Worm (Caenorhabditis elegans) whole organism, late embryonic: ENCODE data around the gene K07H8.8.

Experiments used
- F13H6.1 ChIP-seq: sonication (generic microtip); optimal IDR thresholded peaks from 2 replicates; lab custom pipeline; 2016; ENCODE audit warnings: missing genetic modification characterization, missing compliant biosample characterization
- K09A11.1 ChIP-seq: sonication (generic microtip); optimal IDR thresholded peaks from 2 replicates; lab custom pipeline; 2017; ENCODE audit warnings: antibody characterized with exemption, mild to moderate bottlenecking, missing genetic modification characterization, missing compliant biosample characterization; ENCODE audit not compliant: insufficient read depth
- T23F11.4 ChIP-seq: fragments of 200-800 bp; sonication (Bioruptor generic); optimal IDR thresholded peaks from 2 replicates; lab custom pipeline; 2018; ENCODE audit warnings: mild to moderate bottlenecking, missing genetic modification characterization, missing compliant biosample characterization
- ahr-1 ChIP-seq: sonication (generic microtip); optimal IDR thresholded peaks from 2 replicates; lab custom pipeline; 2016; ENCODE audit warnings: missing genetic modification characterization, missing compliant biosample characterization
- ama-1 ChIP-seq: fragments of 150-350 bp; optimal IDR thresholded peaks from 2 replicates; lab custom pipeline; 2014
- ceh-14 ChIP-seq: sonication (generic microtip); optimal IDR thresholded peaks from 2 replicates; lab custom pipeline; 2016; ENCODE audit warnings: missing genotype, missing genetic modification characterization, missing compliant biosample characterization
- ceh-19 ChIP-seq: fragments of 200-800 bp; sonication (Bioruptor generic); optimal IDR thresholded peaks from 2 replicates; lab custom pipeline; 2018; ENCODE audit warnings: mild to moderate bottlenecking, missing genetic modification characterization, missing compliant biosample characterization
- ceh-2 ChIP-seq: sonication (generic microtip); optimal IDR thresholded peaks from 2 replicates; lab custom pipeline; 2016; ENCODE audit warnings: missing genotype, missing genetic modification characterization, missing compliant biosample characterization
- ceh-24 ChIP-seq: sonication (generic microtip); optimal IDR thresholded peaks from 2 replicates; lab custom pipeline; 2016; ENCODE audit warnings: mild to moderate bottlenecking, missing genetic modification characterization, missing compliant biosample characterization
- ceh-48 ChIP-seq: sonication (generic microtip); optimal IDR thresholded peaks from 2 replicates; lab custom pipeline; 2016; ENCODE audit warnings: missing genetic modification characterization, inconsistent platforms, missing compliant biosample characterization
- che-1 ChIP-seq: sonication (generic microtip); optimal IDR thresholded peaks from 2 replicates; lab custom pipeline; 2016; ENCODE audit warnings: mild to moderate bottlenecking, missing genetic modification characterization, missing compliant biosample characterization
- dmd-4 ChIP-seq: sonication (generic microtip); optimal IDR thresholded peaks from 2 replicates; lab custom pipeline; 2016; ENCODE audit warnings: borderline replicate concordance, missing genetic modification characterization, missing compliant biosample characterization
- dve-1 ChIP-seq: sonication (generic microtip); optimal IDR thresholded peaks from 2 replicates; lab custom pipeline; 2017; ENCODE audit warnings: antibody characterized with exemption, mild to moderate bottlenecking, missing genetic modification characterization, missing compliant biosample characterization
- elt-2 ChIP-seq: sonication (generic microtip); optimal IDR thresholded peaks from 2 replicates; lab custom pipeline; 2016; ENCODE audit warnings: missing genetic modification reagents, missing genetic modification characterization, missing compliant biosample characterization
- elt-4 ChIP-seq: sonication (generic microtip); optimal IDR thresholded peaks from 2 replicates; lab custom pipeline; 2016; ENCODE audit warnings: missing genetic modification characterization, missing compliant biosample characterization
- ets-4 ChIP-seq: sonication (generic microtip); optimal IDR thresholded peaks from 2 replicates; lab custom pipeline; 2016; ENCODE audit warnings: missing genetic modification characterization, missing compliant biosample characterization
- eyg-1 ChIP-seq: sonication (generic microtip); optimal IDR thresholded peaks from 2 replicates; lab custom pipeline; 2016; ENCODE audit warnings: missing genotype, missing genetic modification characterization, missing compliant biosample characterization
- fax-1 ChIP-seq: sonication (generic microtip); optimal IDR thresholded peaks from 2 replicates; lab custom pipeline; 2016; ENCODE audit warnings: missing genotype, missing genetic modification characterization, missing compliant biosample characterization
- fkh-6 ChIP-seq: sonication (generic microtip); optimal IDR thresholded peaks from 2 replicates; lab custom pipeline; 2016; ENCODE audit warnings: missing genetic modification characterization, missing compliant biosample characterization
- hlh-13 ChIP-seq: fragments of 200-800 bp; sonication (Bioruptor generic); optimal IDR thresholded peaks from 2 replicates; lab custom pipeline; 2018; ENCODE audit warnings: mild to moderate bottlenecking, missing genetic modification characterization, missing compliant biosample characterization
- hlh-15 ChIP-seq: sonication (generic microtip); optimal IDR thresholded peaks from 2 replicates; lab custom pipeline; 2016; ENCODE audit warnings: missing genetic modification characterization, missing compliant biosample characterization
- hlh-30 ChIP-seq: sonication (generic microtip); optimal IDR thresholded peaks from 2 replicates; lab custom pipeline; 2017; ENCODE audit warnings: antibody characterized with exemption, missing genetic modification characterization, missing compliant biosample characterization; ENCODE audit not compliant: insufficient read depth
- hlh-8 ChIP-seq: sonication (generic microtip); optimal IDR thresholded peaks from 2 replicates; lab custom pipeline; 2016; ENCODE audit warnings: missing genotype, missing genetic modification characterization, missing compliant biosample characterization
- lin-11 ChIP-seq: fragments of 200-800 bp; sonication (Bioruptor generic); optimal IDR thresholded peaks from 2 replicates; lab custom pipeline; 2018; ENCODE audit warnings: mild to moderate bottlenecking, missing genetic modification characterization, missing compliant biosample characterization
- mec-3 ChIP-seq: sonication (generic microtip); optimal IDR thresholded peaks from 2 replicates; lab custom pipeline; 2016; ENCODE audit warnings: borderline replicate concordance, missing genetic modification characterization, missing compliant biosample characterization
- nfya-1 ChIP-seq: sonication (generic microtip); optimal IDR thresholded peaks from 2 replicates; lab custom pipeline; 2017; ENCODE audit warnings: missing genetic modification characterization, mild to moderate bottlenecking, missing compliant biosample characterization, antibody characterized with exemption, moderate library complexity
- nhr-232 ChIP-seq: sonication (generic microtip); optimal IDR thresholded peaks from 2 replicates; lab custom pipeline; 2016; ENCODE audit warnings: missing genetic modification characterization, missing compliant biosample characterization
- odd-2 ChIP-seq: sonication (generic microtip); optimal IDR thresholded peaks from 2 replicates; lab custom pipeline; 2017; ENCODE audit warnings: antibody characterized with exemption, mild to moderate bottlenecking, missing genetic modification characterization, missing compliant biosample characterization
- pag-3 ChIP-seq: sonication (generic microtip); optimal IDR thresholded peaks from 2 replicates; lab custom pipeline; 2016; ENCODE audit warnings: missing compliant biosample characterization, missing genetic modification characterization, borderline replicate concordance
- pat-9 ChIP-seq: fragments of 200-800 bp; sonication (Bioruptor generic); optimal IDR thresholded peaks from 2 replicates; lab custom pipeline; 2018; ENCODE audit warnings: mild to moderate bottlenecking, missing genetic modification characterization, moderate library complexity, missing compliant biosample characterization
- pha-2 ChIP-seq: sonication (generic microtip); optimal IDR thresholded peaks from 2 replicates; lab custom pipeline; 2017; ENCODE audit warnings: mild to moderate bottlenecking, missing genetic modification characterization, missing compliant biosample characterization
- pha-4 ChIP-seq: fragments of 150-350 bp; optimal IDR thresholded peaks from 2 replicates; lab custom pipeline; 2018; ENCODE audit warnings: missing biosample characterization, missing genetic modification reagents, missing genetic modification characterization
- pqm-1 ChIP-seq: sonication (generic microtip); optimal IDR thresholded peaks from 2 replicates; lab custom pipeline; 2016; ENCODE audit warnings: missing genetic modification characterization, missing compliant biosample characterization
- sox-2 ChIP-seq: fragments of 200-800 bp; sonication (Bioruptor generic); IDR thresholded peaks from 2 replicates; pipeline ENCODE4 v1.3.6; 2022; ENCODE audit warnings: missing genetic modification reagents, missing genetic modification characterization, missing compliant biosample characterization
- syd-9 ChIP-seq: sonication (generic microtip); optimal IDR thresholded peaks from 2 replicates; lab custom pipeline; 2016; ENCODE audit warnings: mild to moderate bottlenecking, missing genetic modification characterization, moderate library complexity, missing compliant biosample characterization
- tbx-2 ChIP-seq: sonication (generic microtip); optimal IDR thresholded peaks from 2 replicates; lab custom pipeline; 2016; ENCODE audit warnings: missing genetic modification characterization, missing compliant biosample characterization
- tbx-7 ChIP-seq: sonication (generic microtip); optimal IDR thresholded peaks from 2 replicates; lab custom pipeline; 2016; ENCODE audit warnings: missing genotype, missing genetic modification characterization, missing compliant biosample characterization
- ttx-3 ChIP-seq: sonication (generic microtip); optimal IDR thresholded peaks from 2 replicates; lab custom pipeline; 2016; ENCODE audit warnings: missing genetic modification reagents, missing genetic modification characterization, missing compliant biosample characterization
- unc-3 ChIP-seq, 2 experiments: fragments of 200-800 bp in 1 of 2; sonication (Bioruptor generic) in 1 of 2; sonication (generic microtip) in 1 of 2; conservative IDR thresholded peaks in 1 of 2; optimal IDR thresholded peaks in 1 of 2; 2 replicates each; pipeline versions ENCODE4 v1.3.6 to Lab custom; 2016 to 2022; ENCODE audit warnings: missing compliant biosample characterization in 2 of 2, missing genetic modification characterization in 2 of 2, missing genetic modification reagents in 1 of 2
- zip-5 ChIP-seq: sonication (generic microtip); optimal IDR thresholded peaks from 2 replicates; lab custom pipeline; 2016; ENCODE audit warnings: missing genetic modification characterization, missing compliant biosample characterization

K07H8.8 gene

DNA sequence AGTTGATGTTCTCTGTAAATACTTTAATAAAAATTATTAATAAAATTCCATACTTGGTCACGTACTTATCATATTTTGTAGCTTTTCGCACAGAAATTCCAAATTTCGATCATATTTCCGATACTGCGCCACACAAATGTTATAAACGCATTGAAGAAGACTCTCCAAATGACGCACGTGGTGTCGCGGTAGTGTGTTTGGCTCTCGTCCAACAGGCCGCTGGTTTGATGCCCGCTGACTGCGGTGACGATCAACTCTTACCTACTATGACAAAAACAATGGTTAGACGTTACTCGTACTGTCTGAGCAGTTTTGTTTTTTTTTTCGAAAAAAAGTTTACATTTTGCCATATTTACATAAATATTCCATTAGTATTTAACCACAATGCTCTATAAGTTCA lies 15.4 kb downstream of the K07H8.8 start (continued):
- peak; percentile 84 for TF ChIP-seq dmd-4 (tag; lab: Kevin White, UChicago)
- peak; percentile 81 for TF ChIP-seq odd-2 (tag; lab: Kevin White, UChicago)
- TF ChIP-seq pag-3 (tag; lab: Kevin White, UChicago): peak; percentile 72
- TF ChIP-seq elt-2 (tag; lab: Kevin White, UChicago): peak; percentile 98
- no peak for TF ChIP-seq pha-4 (tag; lab: Kevin White, UChicago)
- peak; percentile 96 for TF ChIP-seq ttx-3 (tag; lab: Kevin White, UChicago)
- peak; percentile 90 for TF ChIP-seq eyg-1
- peak; percentile 93 for TF ChIP-seq tbx-2 (tag; lab: Kevin White, UChicago)
- peak; percentile 93 for TF ChIP-seq unc-3 (GFP tag; conservative IDR thresholded peaks at IDR 0.05; lab: Robert Waterston, UW)
- TF ChIP-seq unc-3 (tag; optimal IDR thresholded peaks at IDR 0.05; lab: Kevin White, UChicago): peak; percentile 93
- TF ChIP-seq ahr-1 (tag; lab: Kevin White, UChicago): peak; percentile 82
- peak; percentile 95 for TF ChIP-seq pha-2
- TF ChIP-seq hlh-30: peak; percentile 87
- peak; percentile 95 for TF ChIP-seq ceh-19 (GFP tag; lab: Kevin White, UChicago)
- TF ChIP-seq nfya-1 (tag; lab: Kevin White, UChicago): peak; percentile 78
- peak; percentile 88 for TF ChIP-seq nhr-232 (tag; lab: Kevin White, UChicago)
- peak; percentile 88 for TF ChIP-seq sox-2 (GFP tag; lab: Robert Waterston, UW)
- TF ChIP-seq K09A11.1 (tag; lab: Kevin White, UChicago): peak; percentile 90
- TF ChIP-seq ets-4: peak; percentile 43
- no peak for TF ChIP-seq ama-1 (lab: Kevin White, UChicago)

DNA sequence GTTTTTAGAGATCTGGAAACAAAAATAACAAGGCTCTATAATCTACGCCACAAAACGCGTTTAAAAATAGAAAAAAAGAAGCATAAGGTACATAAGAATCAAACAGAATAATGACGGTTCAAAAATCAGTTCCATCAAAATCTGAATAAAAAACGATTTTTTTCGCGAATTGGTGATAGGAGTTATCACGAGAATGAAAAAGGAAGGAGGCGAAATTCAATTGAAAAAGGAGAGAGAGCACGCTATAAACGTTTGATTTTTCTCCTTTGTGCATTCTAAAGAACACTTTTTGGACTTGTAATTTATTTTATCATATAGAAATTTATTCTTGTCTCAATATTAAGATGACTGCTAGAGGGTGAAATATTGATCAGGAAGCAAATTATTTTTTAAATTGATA lies 16.9 kb downstream of the K07H8.8 start:
- TF ChIP-seq ceh-2 (tag; lab: Kevin White, UChicago) (no peak), pqm-1 (tag; lab: Kevin White, UChicago) (no peak), eyg-1 (no peak), pha-4 (tag; lab: Kevin White, UChicago) (no peak), elt-4 (no peak), fax-1 (tag; lab: Kevin White, UChicago) (no peak), F13H6.1 (tag; lab: Kevin White, UChicago) (no peak)

DNA sequence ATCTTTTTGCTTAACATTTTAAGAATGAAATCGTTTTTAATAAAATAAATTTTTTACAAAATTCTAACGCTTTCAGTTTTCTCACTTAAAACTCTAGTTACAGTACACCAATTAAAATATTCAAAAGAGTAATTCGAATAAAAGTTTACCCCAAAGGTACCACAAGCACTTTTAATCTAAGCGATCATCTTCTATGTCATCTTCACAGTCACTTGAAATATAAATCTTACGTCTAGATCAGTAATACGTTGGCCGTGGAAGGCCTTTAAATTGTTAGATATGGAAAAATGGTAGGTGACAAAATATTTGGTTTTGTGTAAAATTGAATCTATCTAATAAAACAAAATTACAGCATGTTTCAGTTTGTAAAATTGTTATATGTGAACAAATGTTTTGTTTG lies 20.9 kb downstream of the K07H8.8 start:
- TF ChIP-seq fax-1 (tag; lab: Kevin White, UChicago): no peak
- no peak for TF ChIP-seq mec-3
- no peak for TF ChIP-seq hlh-15
- no peak for TF ChIP-seq dve-1 (tag; lab: Kevin White, UChicago)
- TF ChIP-seq tbx-7 (tag; lab: Kevin White, UChicago): no peak
- TF ChIP-seq pat-9 (tag; lab: Kevin White, UChicago): no peak
- TF ChIP-seq K09A11.1 (tag; lab: Kevin White, UChicago): no peak
- TF ChIP-seq ceh-48 (tag; lab: Kevin White, UChicago): no peak
- TF ChIP-seq pha-4 (tag; lab: Kevin White, UChicago): no peak
- TF ChIP-seq hlh-13 (GFP tag; lab: Kevin White, UChicago): no peak
- no peak for TF ChIP-seq fkh-6 (tag; lab: Kevin White, UChicago)
- TF ChIP-seq pqm-1 (tag; lab: Kevin White, UChicago): no peak
- no peak for TF ChIP-seq lin-11 (tag; lab: Kevin White, UChicago)

DNA sequence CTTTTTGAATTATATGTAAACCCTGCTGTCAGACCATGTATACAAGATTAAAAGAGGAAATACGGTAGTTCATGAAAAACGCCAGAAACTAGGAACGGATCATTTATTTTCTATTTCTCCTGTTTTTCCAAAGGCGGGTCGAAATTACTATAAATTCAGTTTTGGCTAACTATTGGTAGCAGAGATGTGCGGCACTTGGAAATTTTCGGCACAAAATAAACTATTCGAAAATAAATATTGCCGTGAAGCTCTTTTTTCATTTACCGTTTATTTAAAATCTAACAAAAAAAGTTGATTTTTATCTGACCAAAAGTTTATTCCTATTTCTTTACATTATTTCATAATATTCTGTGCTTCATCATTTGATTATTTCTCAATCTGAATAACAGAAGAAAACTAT lies 24.1 kb downstream of the K07H8.8 start, which contains the start of gene T09A12.1:
T09A12.1 (plus strand) TSS at position 301 of the 400 bp plus-strand sequence.
- TF ChIP-seq T23F11.4 (GFP tag; lab: Kevin White, UChicago) (no peak), ceh-24 (no peak), hlh-8 (tag; lab: Kevin White, UChicago) (no peak), dmd-4 (tag; lab: Kevin White, UChicago) (no peak), lin-11 (tag; lab: Kevin White, UChicago) (no peak), zip-5 (tag; lab: Kevin White, UChicago) (no peak), ceh-14 (no peak), ttx-3 (tag; lab: Kevin White, UChicago) (no peak), elt-4 (no peak), ets-4 (no peak), pha-4 (tag; lab: Kevin White, UChicago) (no peak), tbx-7 (tag; lab: Kevin White, UChicago) (no peak), syd-9 (tag; lab: Kevin White, UChicago) (no peak), che-1 (no peak), dve-1 (tag; lab: Kevin White, UChicago) (no peak)
